Fruit fly (Drosophila melanogaster): Measurements from ENCODE around the gene CG8004.

Gene CG8004

DNA sequence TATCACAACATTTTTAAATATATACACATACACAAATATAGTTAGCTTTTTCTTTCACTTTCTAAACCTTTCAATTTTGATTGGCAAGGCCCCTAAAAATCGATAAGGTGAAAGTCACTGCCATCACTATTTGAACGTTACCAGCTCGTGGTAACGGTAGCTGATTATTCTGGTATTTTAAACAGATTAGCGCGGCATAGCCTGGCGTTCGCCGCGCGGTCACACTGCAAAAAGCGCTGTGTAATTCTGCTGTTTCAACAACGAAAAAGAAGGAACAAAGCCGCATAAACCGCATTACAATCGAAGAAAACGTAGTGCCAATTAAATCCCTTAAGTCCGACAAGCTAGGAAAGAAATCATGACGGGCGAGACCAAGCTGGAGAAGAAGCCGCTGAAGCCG lies 13.5 kb downstream of the CG8004 start, which contains the start of gene Rpn1 (continued):
- TF ChIP-seq CG11560 (tag; IDR thresholded peaks at IDR 0.05) (no peak), stc (GFP tag; IDR thresholded peaks at IDR 0.05) (no peak), tll (GFP tag; optimal IDR thresholded peaks at IDR 0.05) (no peak), nerfin-1 (tag; optimal IDR thresholded peaks at IDR 0.05) (no peak), ato (GFP tag; IDR thresholded peaks at IDR 0.05; ENCODE audit: partially characterized antibody) (no peak), CG13624 (GFP tag; optimal IDR thresholded peaks at IDR 0.05) (peak; percentile 21), pan (optimal IDR thresholded peaks at IDR 0.05) (no peak), pan (GFP tag; optimal IDR thresholded peaks at IDR 0.05 in 1 of 2, IDR thresholded peaks at IDR 0.05 in 1 of 2) (no peak), Dp (GFP tag; optimal IDR thresholded peaks at IDR 0.05) (peak; percentile 81), repo (GFP tag; optimal IDR thresholded peaks at IDR 0.05) (no peak), Dll (GFP tag; IDR thresholded peaks at IDR 0.05; ENCODE audit: partially characterized antibody) (0 out of 4 replicates have a peak, but pooled peaks have one; percentile 51), zen2 (GFP tag; IDR thresholded peaks at IDR 0.05; ENCODE audit: partially characterized antibody) (no peak), cwo (GFP tag; optimal IDR thresholded peaks at IDR 0.05) (no peak), CG6689 (GFP tag; IDR thresholded peaks at IDR 0.05) (no peak), Mrtf (GFP tag; IDR thresholded peaks at IDR 0.05) (no peak), CG6683 (GFP tag; optimal IDR thresholded peaks at IDR 0.05) (no peak), sc (optimal IDR thresholded peaks at IDR 0.05) (no peak), sc (GFP tag; optimal IDR thresholded peaks at IDR 0.05) (no peak), lbe (GFP tag; optimal IDR thresholded peaks at IDR 0.05) (no peak), hbn (GFP tag; IDR thresholded peaks at IDR 0.05; ENCODE audit: partially characterized antibody) (no peak), CG10274 (GFP tag; optimal IDR thresholded peaks at IDR 0.05) (no peak), CG4617 (GFP tag; optimal IDR thresholded peaks at IDR 0.05; ENCODE audit: borderline replicate concordance) (peak; percentile 92), fd64A (GFP tag; optimal IDR thresholded peaks at IDR 0.05) (no peak), wor (GFP tag; IDR thresholded peaks at IDR 0.05) (no peak), crol (GFP tag; IDR thresholded peaks at IDR 0.05) (no peak), CG2120 (GFP tag; optimal IDR thresholded peaks at IDR 0.05) (peak; percentile 52), pzg (GFP tag; optimal IDR thresholded peaks at IDR 0.05) (peak; percentile 96), lmd (GFP tag; IDR thresholded peaks at IDR 0.05) (no peak), unpg (GFP tag; optimal IDR thresholded peaks at IDR 0.05) (no peak), Chrac-16 (GFP tag; optimal IDR thresholded peaks at IDR 0.05) (no peak), esg (GFP tag; conservative IDR thresholded peaks at IDR 0.05) (no peak), aop (GFP tag; IDR thresholded peaks at IDR 0.05) (no peak), gfzf (GFP tag; optimal IDR thresholded peaks at IDR 0.05) (peak; percentile 93), CG9817 (tag; optimal IDR thresholded peaks at IDR 0.05) (no peak), cas (GFP tag; IDR thresholded peaks at IDR 0.05) (no peak), ttk (GFP tag; IDR thresholded peaks at IDR 0.05) (no peak), NfI (GFP tag; optimal IDR thresholded peaks at IDR 0.05) (no peak), CG10959 (GFP tag; IDR thresholded peaks at IDR 0.05) (no peak), pho (GFP tag; optimal IDR thresholded peaks at IDR 0.05) (no peak), gcm2 (GFP tag; optimal IDR thresholded peaks at IDR 0.05) (no peak), scrt (GFP tag; optimal IDR thresholded peaks at IDR 0.05) (no peak), CG10209 (GFP tag; optimal IDR thresholded peaks at IDR 0.05) (no peak), lilli (GFP tag; optimal IDR thresholded peaks at IDR 0.05) (peak; percentile 45), CG18476 (GFP tag; optimal IDR thresholded peaks at IDR 0.05) (no peak), fd102C (GFP tag; optimal IDR thresholded peaks at IDR 0.05) (no peak), mld (GFP tag; IDR thresholded peaks at IDR 0.05; ENCODE audit: partially characterized antibody) (no peak), az2 (GFP tag; optimal IDR thresholded peaks at IDR 0.05) (no peak), Dbx (GFP tag; IDR thresholded peaks at IDR 0.05) (no peak), CG3065 (GFP tag; optimal IDR thresholded peaks at IDR 0.05) (no peak), Oaz (GFP tag; IDR thresholded peaks at IDR 0.05) (no peak), bcd (GFP tag; optimal IDR thresholded peaks at IDR 0.05) (peak; percentile 69), CG4820 (GFP tag; optimal IDR thresholded peaks at IDR 0.05) (no peak)
